Fruit fly (Drosophila melanogaster) whole organism, embryonic: ENCODE results near the gene Pxn.

Source experiments
- Ada2b ChIP-seq: fragments of 200-800 bp; sonication (Bioruptor generic); IDR thresholded peaks from 2 replicates; pipeline ENCODE4 v1.3.6; 2022; ENCODE audit warnings: missing biosample characterization, missing genetic modification characterization
- Adf1 ChIP-seq: fragments of 200-800 bp; sonication (Bioruptor generic); IDR thresholded peaks from 2 replicates; pipeline ENCODE4 v1.3.6; 2022; ENCODE audit warnings: missing biosample characterization, missing genetic modification characterization
- Blimp-1 ChIP-seq: fragments of 200-800 bp; sonication (Bioruptor generic); optimal IDR thresholded peaks from 3 replicates; lab custom pipeline; 2018; ENCODE audit warnings: missing biosample characterization, missing genetic modification characterization, mild to moderate bottlenecking, moderate library complexity, missing genetic modification reagents
- CG10321 ChIP-seq: fragments of 200-800 bp; sonication (Bioruptor generic); IDR thresholded peaks from 2 replicates; pipeline ENCODE4 v1.3.6; 2022; ENCODE audit warnings: missing biosample characterization, missing genetic modification characterization
- CG11093 ChIP-seq: fragments of 200-800 bp; sonication (Bioruptor generic); IDR thresholded peaks from 3 replicates; pipeline ENCODE4 v1.3.6; 2022; ENCODE audit warnings: missing biosample characterization, missing genetic modification characterization
- CG12391 ChIP-seq: fragments of 200-800 bp; sonication (Bioruptor generic); optimal IDR thresholded peaks from 3 replicates; lab custom pipeline; 2018; ENCODE audit warnings: missing biosample characterization, mild to moderate bottlenecking, missing genetic modification characterization, moderate library complexity
- CG1602 ChIP-seq: fragments of 200-800 bp; sonication (Bioruptor generic); optimal IDR thresholded peaks from 3 replicates; lab custom pipeline; 2016; ENCODE audit warnings: missing biosample characterization, missing genetic modification characterization
- CG16779 ChIP-seq: fragments of 200-800 bp; sonication (Bioruptor generic); IDR thresholded peaks from 2 replicates; pipeline ENCODE4 v1.3.6; 2022; ENCODE audit warnings: missing biosample characterization, missing genetic modification characterization
- CG17568 ChIP-seq: fragments of 200-800 bp; sonication (Bioruptor generic); optimal IDR thresholded peaks from 2 replicates; lab custom pipeline; 2018; ENCODE audit warnings: missing biosample characterization, mild to moderate bottlenecking, missing genetic modification characterization, moderate library complexity
- CG17829 ChIP-seq: fragments of 200-800 bp; optimal IDR thresholded peaks from 2 replicates; lab custom pipeline; 2019; ENCODE audit warnings: missing biosample characterization, mild to moderate bottlenecking, missing genetic modification characterization, moderate library complexity
- CG2129 ChIP-seq: fragments of 200-800 bp; sonication (Bioruptor generic); IDR thresholded peaks from 2 replicates; pipeline ENCODE4 v1.3.6; 2022; ENCODE audit warnings: missing biosample characterization, missing genetic modification characterization; ENCODE audit not compliant: partially characterized antibody
- CG32532 ChIP-seq: fragments of 200-800 bp; sonication (Bioruptor generic); IDR thresholded peaks from 2 replicates; pipeline ENCODE4 v1.3.6; 2022; ENCODE audit warnings: missing biosample characterization, missing genetic modification characterization
- CG34376 ChIP-seq: fragments of 200-800 bp; sonication (Bioruptor generic); optimal IDR thresholded peaks from 2 replicates; lab custom pipeline; 2018; ENCODE audit warnings: missing biosample characterization, mild to moderate bottlenecking, missing genetic modification characterization
- CG4404 ChIP-seq: fragments of 200-800 bp; sonication (Bioruptor generic); IDR thresholded peaks from 2 replicates; pipeline ENCODE4 v1.3.6; 2022; ENCODE audit warnings: missing biosample characterization, missing genetic modification characterization
- CG6175 ChIP-seq: fragments of 200-800 bp; sonication (Bioruptor generic); IDR thresholded peaks from 3 replicates; pipeline ENCODE4 v1.3.6; 2022; ENCODE audit warnings: missing biosample characterization, missing genetic modification characterization
- CG6272 ChIP-seq: fragments of 200-800 bp; sonication (Bioruptor generic); IDR thresholded peaks from 2 replicates; pipeline ENCODE4 v1.3.6; 2022; ENCODE audit warnings: missing biosample characterization, missing genetic modification characterization
- CG8281 ChIP-seq: fragments of 200-800 bp; sonication (Bioruptor generic); optimal IDR thresholded peaks from 2 replicates; lab custom pipeline; 2018; ENCODE audit warnings: missing biosample characterization, mild to moderate bottlenecking, missing genetic modification characterization, moderate library complexity
- CG8388 ChIP-seq: fragments of 200-800 bp; sonication (Bioruptor generic); optimal IDR thresholded peaks from 2 replicates; lab custom pipeline; 2019; ENCODE audit warnings: missing biosample characterization, mild to moderate bottlenecking, missing genetic modification characterization, moderate library complexity
- CG8478 ChIP-seq: fragments of >200 bp; optimal IDR thresholded peaks from 2 replicates; lab custom pipeline; 2018
- CkIIα-i1 ChIP-seq: fragments of 200-800 bp; sonication (Bioruptor generic); IDR thresholded peaks from 2 replicates; pipeline ENCODE4 v1.3.6; 2022; ENCODE audit warnings: missing biosample characterization, missing genetic modification characterization
- E2f2 ChIP-seq: fragments of 200-800 bp; sonication (Bioruptor generic); IDR thresholded peaks from 2 replicates; pipeline ENCODE4 v1.3.6; 2022; ENCODE audit warnings: missing biosample characterization, missing genetic modification characterization
- Fer2 ChIP-seq: fragments of 200-800 bp; sonication (Bioruptor generic); optimal IDR thresholded peaks from 2 replicates; lab custom pipeline; 2018; ENCODE audit warnings: missing biosample characterization, mild to moderate bottlenecking, missing genetic modification characterization, moderate library complexity
- Gsc ChIP-seq: fragments of 200-800 bp; sonication (Bioruptor generic); IDR thresholded peaks from 2 replicates; pipeline ENCODE4 v1.3.6; 2022; ENCODE audit warnings: missing biosample characterization, missing genetic modification characterization
- Mrtf ChIP-seq: fragments of 200-800 bp; sonication (Bioruptor generic); IDR thresholded peaks from 3 replicates; pipeline ENCODE4 v1.3.6; 2022; ENCODE audit warnings: missing biosample characterization, missing genetic modification characterization
- Nf-YC ChIP-seq: fragments of 200-800 bp; optimal IDR thresholded peaks from 3 replicates; lab custom pipeline; 2019; ENCODE audit warnings: missing biosample characterization, mild to moderate bottlenecking, missing genetic modification characterization, moderate library complexity
- Opbp ChIP-seq: fragments of 200-800 bp; sonication (Bioruptor generic); IDR thresholded peaks from 3 replicates; pipeline ENCODE4 v1.3.6; 2022; ENCODE audit warnings: missing biosample characterization, missing genetic modification characterization; ENCODE audit not compliant: partially characterized antibody
- Taf1 ChIP-seq: fragments of 200-800 bp; sonication (Bioruptor generic); IDR thresholded peaks from 2 replicates; pipeline ENCODE4 v1.3.6; 2022; ENCODE audit warnings: missing biosample characterization, missing genetic modification characterization
- ac ChIP-seq: fragments of 200-800 bp; sonication (Bioruptor generic); optimal IDR thresholded peaks from 3 replicates; lab custom pipeline; 2017; ENCODE audit warnings: missing biosample characterization, mild to moderate bottlenecking, missing genetic modification characterization
- bcd ChIP-seq: fragments of 200-800 bp; sonication (Bioruptor generic); optimal IDR thresholded peaks from 2 replicates; lab custom pipeline; 2017; ENCODE audit warnings: missing biosample characterization, mild to moderate bottlenecking, missing genetic modification characterization
- caup ChIP-seq: fragments of 200-800 bp; sonication (Bioruptor generic); optimal IDR thresholded peaks from 3 replicates; lab custom pipeline; 2017; ENCODE audit warnings: missing biosample characterization, mild to moderate bottlenecking, missing genetic modification characterization, moderate library complexity; ENCODE audit not compliant: severe bottlenecking
- chm ChIP-seq: fragments of 200-800 bp; sonication (Bioruptor generic); IDR thresholded peaks from 2 replicates; pipeline ENCODE4 v1.3.6; 2022; ENCODE audit warnings: missing biosample characterization, missing genetic modification characterization
- corto ChIP-seq: fragments of 200-800 bp; sonication (Bioruptor generic); optimal IDR thresholded peaks from 2 replicates; lab custom pipeline; 2016; ENCODE audit warnings: missing biosample characterization, mild to moderate bottlenecking, missing genetic modification characterization, moderate library complexity
- crol ChIP-seq: fragments of 200-800 bp; sonication (Bioruptor generic); IDR thresholded peaks from 2 replicates; pipeline ENCODE4 v1.3.6; 2022; ENCODE audit warnings: missing biosample characterization, missing genetic modification characterization
- dm ChIP-seq: fragments of 200-800 bp; sonication (Bioruptor generic); optimal IDR thresholded peaks from 3 replicates; lab custom pipeline; 2016; ENCODE audit warnings: missing biosample characterization, missing genetic modification characterization
- dmrt99B ChIP-seq: fragments of 200-800 bp; sonication (Bioruptor generic); optimal IDR thresholded peaks from 2 replicates; lab custom pipeline; 2018; ENCODE audit warnings: missing biosample characterization, mild to moderate bottlenecking, missing genetic modification characterization, moderate library complexity
- ewg ChIP-seq: fragments of 200-800 bp; sonication (Bioruptor generic); optimal IDR thresholded peaks from 3 replicates; lab custom pipeline; 2017; ENCODE audit warnings: mild to moderate bottlenecking, missing biosample characterization, missing genetic modification reagents, missing genetic modification characterization
- her ChIP-seq: fragments of 200-800 bp; sonication (Bioruptor generic); optimal IDR thresholded peaks from 2 replicates; lab custom pipeline; 2016; ENCODE audit warnings: missing biosample characterization, missing genetic modification characterization
- kah ChIP-seq: fragments of 200-800 bp; sonication (Bioruptor generic); optimal IDR thresholded peaks from 2 replicates; lab custom pipeline; 2018; ENCODE audit warnings: missing biosample characterization, mild to moderate bottlenecking, missing genetic modification characterization
- nerfin-2 ChIP-seq: fragments of 200-800 bp; sonication (Bioruptor generic); IDR thresholded peaks from 2 replicates; pipeline ENCODE4 v1.3.6; 2022; ENCODE audit warnings: missing biosample characterization, missing genetic modification characterization; ENCODE audit not compliant: partially characterized antibody
- org-1 ChIP-seq: fragments of 200-800 bp; sonication (Bioruptor generic); optimal IDR thresholded peaks from 2 replicates; lab custom pipeline; 2017; ENCODE audit warnings: missing biosample characterization, missing genetic modification characterization
- pita ChIP-seq: fragments of 200-800 bp; sonication (Bioruptor generic); optimal IDR thresholded peaks from 2 replicates; lab custom pipeline; 2017; ENCODE audit warnings: missing biosample characterization, mild to moderate bottlenecking, missing genetic modification characterization
- psq ChIP-seq: fragments of 200-800 bp; sonication (Bioruptor generic); optimal IDR thresholded peaks from 2 replicates; lab custom pipeline; 2017; ENCODE audit warnings: missing biosample characterization, missing genetic modification characterization
- row ChIP-seq: fragments of 200-800 bp; sonication (Bioruptor generic); IDR thresholded peaks from 3 replicates; pipeline ENCODE4 v1.3.6; 2022; ENCODE audit warnings: missing biosample characterization, missing genetic modification characterization
- sd ChIP-seq: fragments of 200-800 bp; sonication (Bioruptor generic); optimal IDR thresholded peaks from 3 replicates; lab custom pipeline; 2018; ENCODE audit warnings: missing biosample characterization, mild to moderate bottlenecking, missing genetic modification characterization, moderate library complexity
- so ChIP-seq: fragments of 200-800 bp; sonication (Bioruptor generic); IDR thresholded peaks from 3 replicates; pipeline ENCODE4 v1.3.6; 2022; ENCODE audit warnings: missing biosample characterization, missing genetic modification characterization
- tio ChIP-seq: fragments of 200-800 bp; sonication (Bioruptor generic); optimal IDR thresholded peaks from 2 replicates; lab custom pipeline; 2017; ENCODE audit warnings: missing biosample characterization, missing genetic modification characterization, inconsistent platforms
- trh ChIP-seq: fragments of 200-800 bp; sonication (Bioruptor generic); optimal IDR thresholded peaks from 2 replicates; lab custom pipeline; 2016; ENCODE audit warnings: missing biosample characterization, missing genetic modification characterization
- tx ChIP-seq: fragments of 200-800 bp; sonication (Bioruptor generic); optimal IDR thresholded peaks from 2 replicates; lab custom pipeline; 2016; ENCODE audit warnings: missing biosample characterization, missing genetic modification characterization
- zen2 ChIP-seq: fragments of 200-800 bp; sonication (Bioruptor generic); IDR thresholded peaks from 3 replicates; pipeline ENCODE4 v1.3.6; 2022; ENCODE audit warnings: missing biosample characterization, missing genetic modification characterization; ENCODE audit not compliant: partially characterized antibody

Gene Pxn

dm6 chr3L:2582753-2583536, 46.9 kb downstream of the Pxn start (continued):
- peak; percentile 67 for TF ChIP-seq CG1602 (GFP tag; lab: Kevin White, UChicago)
- TF ChIP-seq crol (GFP tag; lab: Robert Waterston, UW) = peak; percentile 19; the same call in 1 of the 2 replicates
- TF ChIP-seq Nf-YC = peak; percentile 24
- peak; percentile 64 for TF ChIP-seq tx
- TF ChIP-seq CG8281 (tag; lab: Kevin White, UChicago) = peak; percentile 74
- TF ChIP-seq caup = peak; percentile 52
- TF ChIP-seq CG4404 (GFP tag; lab: Robert Waterston, UW) = peak; percentile 38; the same call in 1 of the 2 replicates
- peak; percentile 70 for TF ChIP-seq bcd (GFP tag; lab: Kevin White, UChicago)
- TF ChIP-seq Adf1 (GFP tag; lab: Robert Waterston, UW) = no peak
- peak; percentile 91 for TF ChIP-seq Blimp-1 (GFP tag; lab: Kevin White, UChicago)
- peak; percentile 85 for TF ChIP-seq CG12391 (tag; lab: Kevin White, UChicago)
- TF ChIP-seq pita = no peak
- peak; percentile 57 for TF ChIP-seq CG17568 (GFP tag; lab: Kevin White, UChicago)
- TF ChIP-seq CG11093 (GFP tag; lab: Robert Waterston, UW) = peak; percentile 61; the same call in 1 of the 3 replicates
- TF ChIP-seq tio = peak; percentile 71
- TF ChIP-seq E2f2 (GFP tag; lab: Robert Waterston, UW) = peak; percentile 59; the same call in 1 of the 2 replicates
- TF ChIP-seq Ada2b (GFP tag; lab: Robert Waterston, UW) = peak; percentile 82
- TF ChIP-seq Mrtf (GFP tag; lab: Robert Waterston, UW) = peak; percentile 81
- no peak for TF ChIP-seq CG10321 (GFP tag; lab: Robert Waterston, UW)
- TF ChIP-seq CG32532 (GFP tag; lab: Robert Waterston, UW) = peak; percentile 31; the same call in 1 of the 2 replicates
- TF ChIP-seq CG8388 (GFP tag; lab: Kevin White, UChicago) = peak; percentile 83
- TF ChIP-seq so (GFP tag; lab: Robert Waterston, UW) = peak; percentile 76; the same call in 2 of the 3 replicates
- no peak for TF ChIP-seq CG6175 (GFP tag; lab: Robert Waterston, UW)
- TF ChIP-seq CG17829 (tag; lab: Kevin White, UChicago) = peak; percentile 85
- peak; percentile 11 for TF ChIP-seq sd (tag; lab: Kevin White, UChicago)
- peak; percentile 56 for TF ChIP-seq trh (GFP tag; lab: Kevin White, UChicago)
- peak; percentile 56 for TF ChIP-seq her
- 0 out of 3 replicates have a peak, but pooled peaks have one; percentile 11 for TF ChIP-seq Opbp (GFP tag; lab: Robert Waterston, UW)
- peak; percentile 73 for TF ChIP-seq CG6272 (GFP tag; lab: Robert Waterston, UW)
- peak; percentile 88 for TF ChIP-seq chm (GFP tag; lab: Robert Waterston, UW)
- peak; percentile 63 for TF ChIP-seq dm (GFP tag; lab: Kevin White, UChicago)
- TF ChIP-seq CG8478 = no peak
- TF ChIP-seq corto (GFP tag; lab: Kevin White, UChicago) = peak; percentile 69
- TF ChIP-seq kah (GFP tag; lab: Kevin White, UChicago) = peak; percentile 78
- TF ChIP-seq Gsc (GFP tag; lab: Robert Waterston, UW) = peak; percentile 53; the same call in 1 of the 2 replicates
- peak; percentile 28 for TF ChIP-seq org-1
- TF ChIP-seq ac = peak; percentile 2
- peak; percentile 81 for TF ChIP-seq ewg (GFP tag; lab: Kevin White, UChicago)
- peak; percentile 32 for TF ChIP-seq psq (GFP tag; lab: Kevin White, UChicago)
- no peak for TF ChIP-seq nerfin-2 (GFP tag; lab: Robert Waterston, UW)
- TF ChIP-seq row (GFP tag; lab: Robert Waterston, UW) = peak; percentile 81
- no peak for TF ChIP-seq CG34376 (GFP tag; lab: Kevin White, UChicago)
- no peak for TF ChIP-seq Fer2 (tag; lab: Kevin White, UChicago)
- TF ChIP-seq CG16779 = no peak
- TF ChIP-seq CG2129 = no peak
- no peak for TF ChIP-seq Taf1 (GFP tag; lab: Robert Waterston, UW)
- no peak for TF ChIP-seq zen2
- peak; percentile 93 for TF ChIP-seq dmrt99B (tag; lab: Kevin White, UChicago)
- TF ChIP-seq CkIIα-i1 (GFP tag; lab: Robert Waterston, UW) = no peak
